Worm (Caenorhabditis elegans) whole organism, young adult: ENCODE measurements around the gene nspg-3.

ENCODE experiments used
- F57A8.1 ChIP-seq: fragments of 200-800 bp; sonication (Bioruptor generic); optimal IDR thresholded peaks from 2 replicates; lab custom pipeline; 2018; ENCODE audit warnings: mild to moderate bottlenecking, missing genetic modification characterization, moderate library complexity, missing compliant biosample characterization
- Y53F4B.3 ChIP-seq: fragments of 200-800 bp; sonication (Bioruptor generic); IDR thresholded peaks from 2 replicates; pipeline ENCODE4 v1.3.6; 2022; ENCODE audit warnings: missing genetic modification reagents, missing genetic modification characterization, missing compliant biosample characterization
- aptf-3 ChIP-seq: fragments of 200-800 bp; sonication (Bioruptor generic); IDR thresholded peaks from 2 replicates; pipeline ENCODE4 v1.3.6; 2022; ENCODE audit warnings: missing genetic modification characterization, missing compliant biosample characterization
- bed-1 ChIP-seq: fragments of 200-800 bp; sonication (Bioruptor generic); IDR thresholded peaks from 2 replicates; pipeline ENCODE4 v1.3.6; 2022; ENCODE audit warnings: missing genetic modification reagents, missing genetic modification characterization, missing compliant biosample characterization
- bed-2 ChIP-seq: fragments of 200-800 bp; sonication (Bioruptor generic); IDR thresholded peaks from 2 replicates; pipeline ENCODE4 v1.3.6; 2022; ENCODE audit warnings: missing genetic modification reagents, missing genetic modification characterization, missing compliant biosample characterization
- ccch-3 ChIP-seq: fragments of 200-800 bp; sonication (Bioruptor generic); optimal IDR thresholded peaks from 2 replicates; lab custom pipeline; 2018; ENCODE audit warnings: mild to moderate bottlenecking, missing genetic modification characterization, missing compliant biosample characterization
- ceh-27 ChIP-seq: fragments of 200-800 bp; sonication (Bioruptor generic); optimal IDR thresholded peaks from 2 replicates; lab custom pipeline; 2018; ENCODE audit warnings: mild to moderate bottlenecking, missing genetic modification characterization, moderate library complexity, missing compliant biosample characterization
- ceh-40 ChIP-seq: fragments of 200-800 bp; sonication (Bioruptor generic); IDR thresholded peaks from 2 replicates; pipeline ENCODE4 v1.3.6; 2022; ENCODE audit warnings: missing genetic modification characterization, missing compliant biosample characterization
- ceh-58 ChIP-seq: fragments of 200-800 bp; sonication (Bioruptor generic); IDR thresholded peaks from 2 replicates; pipeline ENCODE4 v1.3.6; 2022; ENCODE audit warnings: missing genetic modification characterization, missing compliant biosample characterization
- efl-1 ChIP-seq: fragments of 150-350 bp; optimal IDR thresholded peaks from 2 replicates; lab custom pipeline; 2014; ENCODE audit warnings: missing biosample characterization, missing genetic modification reagents, missing genetic modification characterization
- egl-44 ChIP-seq: fragments of 200-800 bp; sonication (Bioruptor generic); IDR thresholded peaks from 2 replicates; pipeline ENCODE4 v1.3.6; 2022; ENCODE audit warnings: missing genetic modification reagents, missing genetic modification characterization, missing compliant biosample characterization
- him-1 ChIP-seq: sonication (generic microtip); optimal IDR thresholded peaks from 2 replicates; lab custom pipeline; 2016; ENCODE audit warnings: missing genotype, missing genetic modification reagents, missing genetic modification characterization, missing compliant biosample characterization
- hlh-26 ChIP-seq: fragments of 200-800 bp; sonication (Bioruptor generic); conservative IDR thresholded peaks from 2 replicates; pipeline ENCODE4 v1.3.6; 2022; ENCODE audit warnings: missing genetic modification reagents, missing genetic modification characterization, missing compliant biosample characterization
- hsf-1 ChIP-seq: fragments of 200-800 bp; sonication (Bioruptor generic); IDR thresholded peaks from 2 replicates; pipeline ENCODE4 v1.3.6; 2022; ENCODE audit warnings: missing genetic modification reagents, missing genetic modification characterization, missing compliant biosample characterization
- let-526 ChIP-seq: fragments of 200-800 bp; sonication (Bioruptor generic); IDR thresholded peaks from 2 replicates; pipeline ENCODE4 v1.3.6; 2022; ENCODE audit warnings: missing genetic modification reagents, missing genetic modification characterization, missing compliant biosample characterization
- let-607 ChIP-seq, 2 experiments: fragments of 200-800 bp in 1 of 2; sonication (Bioruptor generic) in 1 of 2; sonication (generic microtip) in 1 of 2; optimal IDR thresholded peaks; 2 replicates each; lab custom pipeline; 2016 to 2018; ENCODE audit warnings: mild to moderate bottlenecking in 2 of 2, missing compliant biosample characterization in 2 of 2, missing genetic modification characterization in 2 of 2, moderate library complexity in 2 of 2, missing genotype in 1 of 2
- lsy-27 ChIP-seq: sonication (generic microtip); optimal IDR thresholded peaks from 2 replicates; lab custom pipeline; 2017; ENCODE audit warnings: missing genetic modification characterization, mild to moderate bottlenecking, missing compliant biosample characterization, antibody characterized with exemption, missing genotype, borderline replicate concordance; ENCODE audit not compliant: insufficient read depth
- madf-10 ChIP-seq: sonication (generic microtip); optimal IDR thresholded peaks from 2 replicates; lab custom pipeline; 2016; ENCODE audit warnings: mild to moderate bottlenecking, missing genetic modification characterization, missing compliant biosample characterization
- madf-3 ChIP-seq: fragments of 200-800 bp; sonication (Bioruptor generic); IDR thresholded peaks from 2 replicates; pipeline ENCODE4 v1.3.6; 2022; ENCODE audit warnings: missing genetic modification reagents, missing genetic modification characterization, missing compliant biosample characterization
- madf-8 ChIP-seq: fragments of 200-800 bp; sonication (Bioruptor generic); conservative IDR thresholded peaks from 2 replicates; pipeline ENCODE4 v1.3.6; 2022; ENCODE audit warnings: missing genetic modification reagents, missing genetic modification characterization, missing compliant biosample characterization
- mcd-1 ChIP-seq: fragments of 200-800 bp; sonication (Bioruptor generic); IDR thresholded peaks from 2 replicates; pipeline ENCODE4 v1.3.6; 2022; ENCODE audit warnings: missing genetic modification reagents, missing genetic modification characterization, missing compliant biosample characterization
- mel-28 ChIP-seq: sonication (generic microtip); optimal IDR thresholded peaks from 2 replicates; lab custom pipeline; 2016; ENCODE audit warnings: borderline replicate concordance, mild to moderate bottlenecking, missing genetic modification characterization, missing compliant biosample characterization
- mes-4 ChIP-seq: sonication (generic microtip); optimal IDR thresholded peaks from 2 replicates; lab custom pipeline; 2016; ENCODE audit warnings: missing genotype, missing genetic modification characterization, missing compliant biosample characterization
- mxl-1 ChIP-seq: sonication (generic microtip); optimal IDR thresholded peaks from 2 replicates; lab custom pipeline; 2016; ENCODE audit warnings: missing genetic modification characterization, missing compliant biosample characterization
- nhr-179 ChIP-seq: sonication (generic microtip); optimal IDR thresholded peaks from 2 replicates; lab custom pipeline; 2016; ENCODE audit warnings: mild to moderate bottlenecking, missing genetic modification characterization, missing compliant biosample characterization
- pbrm-1 ChIP-seq: fragments of 200-800 bp; sonication (Bioruptor generic); IDR thresholded peaks from 2 replicates; pipeline ENCODE4 v1.3.6; 2022; ENCODE audit warnings: missing genetic modification reagents, missing genetic modification characterization, missing compliant biosample characterization
- rec-8 ChIP-seq, 2 experiments: sonication (generic microtip); optimal IDR thresholded peaks; 2 replicates each; lab custom pipeline; 2016; ENCODE audit warnings: mild to moderate bottlenecking in 2 of 2, missing genetic modification characterization in 2 of 2, missing genetic modification reagents in 2 of 2, missing genotype in 2 of 2, missing biosample characterization in 1 of 2, missing compliant biosample characterization in 1 of 2, moderate library complexity in 1 of 2
- sdz-38 ChIP-seq: sonication (generic microtip); optimal IDR thresholded peaks from 2 replicates; lab custom pipeline; 2016; ENCODE audit warnings: missing genotype, missing genetic modification characterization, missing compliant biosample characterization
- sea-2 ChIP-seq: fragments of 200-800 bp; sonication (Bioruptor generic); IDR thresholded peaks from 2 replicates; pipeline ENCODE4 v1.3.6; 2022; ENCODE audit warnings: missing genetic modification characterization, missing compliant biosample characterization
- snpc-1.1 ChIP-seq: sonication (generic microtip); optimal IDR thresholded peaks from 2 replicates; lab custom pipeline; 2017; ENCODE audit warnings: missing genetic modification characterization, mild to moderate bottlenecking, missing compliant biosample characterization, antibody characterized with exemption, moderate library complexity, missing genotype, missing genetic modification reagents; ENCODE audit not compliant: insufficient read depth
- snpc-3.4 ChIP-seq: sonication (generic microtip); optimal IDR thresholded peaks from 2 replicates; lab custom pipeline; 2017; ENCODE audit warnings: missing genetic modification characterization, mild to moderate bottlenecking, missing compliant biosample characterization, antibody characterized with exemption, moderate library complexity, missing genotype, missing genetic modification reagents
- snpc-4 ChIP-seq, 5 experiments: fragments of 150-350 bp in 1 of 5; sonication (generic microtip) in 4 of 5; optimal IDR thresholded peaks; 2 replicates each; lab custom pipeline; 2014 to 2018; ENCODE audit warnings: missing genetic modification characterization in 5 of 5, missing biosample characterization in 3 of 5, antibody characterized with exemption in 2 of 5, mild to moderate bottlenecking in 2 of 5, missing compliant biosample characterization in 2 of 5, missing genotype in 2 of 5, moderate library complexity in 2 of 5, missing genetic modification reagents in 1 of 5
- tbp1 ChIP-seq: fragments of 200-800 bp; sonication (Bioruptor generic); optimal IDR thresholded peaks from 2 replicates; lab custom pipeline; 2018; ENCODE audit warnings: mild to moderate bottlenecking, missing genetic modification characterization, missing compliant biosample characterization
- zim-3 ChIP-seq: sonication (generic microtip); optimal IDR thresholded peaks from 2 replicates; lab custom pipeline; 2017; ENCODE audit warnings: mild to moderate bottlenecking, missing genetic modification characterization, moderate library complexity, missing compliant biosample characterization
- ztf-28 ChIP-seq: fragments of 200-800 bp; sonication (Bioruptor generic); IDR thresholded peaks from 2 replicates; pipeline ENCODE4 v1.3.6; 2022; ENCODE audit warnings: missing genetic modification reagents, missing genetic modification characterization, missing compliant biosample characterization

nspg-3 gene

DNA sequence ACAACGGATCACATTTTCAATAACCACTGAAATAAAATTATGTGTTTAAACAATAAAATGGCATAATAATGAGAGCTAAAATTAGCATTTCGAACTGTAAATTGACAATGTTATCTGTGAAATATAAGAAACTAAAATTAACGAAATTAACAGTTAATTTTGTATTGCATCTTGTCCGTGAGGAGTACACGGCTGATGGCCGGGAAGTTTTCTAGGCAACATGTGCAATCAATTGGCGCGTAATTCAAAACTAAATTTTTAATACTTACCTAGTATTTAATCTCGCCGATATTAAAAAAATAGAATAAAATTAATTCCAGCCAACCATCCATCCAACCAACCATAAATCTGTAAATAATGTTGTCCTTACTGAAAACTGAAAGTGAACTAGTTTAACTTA lies 30.1 kb upstream of the nspg-3 start (continued):
- TF ChIP-seq mel-28 (no peak), him-1 (tag; lab: Kevin White, UChicago) (peak; percentile 62), let-607 (tag; optimal IDR thresholded peaks at IDR 0.05; lab: Kevin White, UChicago) (peak in 1 of 2 experiments; percentile 72), mxl-1 (tag; lab: Kevin White, UChicago) (no peak), hsf-1 (GFP tag; lab: Robert Waterston, UW) (no peak), sea-2 (no peak), snpc-1.1 (no peak), let-526 (GFP tag; lab: Robert Waterston, UW) (no peak), bed-1 (GFP tag; lab: Robert Waterston, UW) (no peak), pbrm-1 (0 out of 2 replicates have a peak, but pooled peaks have one; percentile 41), ztf-28 (GFP tag; lab: Robert Waterston, UW) (0 out of 2 replicates have a peak, but pooled peaks have one; percentile 11), ceh-27 (GFP tag; lab: Kevin White, UChicago) (peak; percentile 73), ceh-58 (no peak), efl-1 (GFP tag; lab: Kevin White, UChicago) (peak; percentile 58), mcd-1 (GFP tag; lab: Robert Waterston, UW) (peak; percentile 73), snpc-3.4 (peak; percentile 23), aptf-3 (no peak), snpc-4 (GFP tag; optimal IDR thresholded peaks at IDR 0.05; lab: Kevin White, UChicago) (no peak), snpc-4 (tag; optimal IDR thresholded peaks at IDR 0.05; lab: Kevin White, UChicago) (peak in 2 of 4 experiments; percentile 33 to 60), nhr-179 (tag; lab: Kevin White, UChicago) (no peak)

DNA sequence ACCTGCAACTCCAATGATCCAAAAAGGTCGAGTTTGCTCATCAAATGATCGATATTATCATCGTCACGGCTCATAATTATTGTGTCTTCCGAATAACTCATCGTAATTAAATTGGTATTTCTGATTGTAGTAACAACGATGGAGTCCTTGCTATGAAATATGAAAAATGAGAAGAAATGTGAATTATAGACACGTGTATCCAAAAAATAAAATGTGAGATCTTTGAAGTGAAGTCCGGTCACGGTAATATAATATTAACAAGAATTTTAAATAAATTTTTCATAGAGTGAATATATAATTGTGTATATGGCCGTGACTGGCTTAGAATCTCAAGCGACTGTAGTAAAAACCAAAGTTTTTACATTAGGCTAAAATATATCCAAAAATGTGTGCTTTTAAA lies 24.5 kb upstream of the nspg-3 start, which contains the start of gene H12I13.1:
H12I13.1 (minus strand) TSS at position 101 of the 400 bp plus-strand sequence.
- TF ChIP-seq aptf-3 = no peak
- TF ChIP-seq zim-3 = no peak
- no peak for TF ChIP-seq ceh-40 (GFP tag; lab: Robert Waterston, UW)
- TF ChIP-seq bed-2 (GFP tag; lab: Robert Waterston, UW) = no peak
- no peak for TF ChIP-seq lsy-27
- TF ChIP-seq hlh-26 (GFP tag; lab: Robert Waterston, UW) = no peak
- TF ChIP-seq snpc-1.1 = no peak
- TF ChIP-seq Y53F4B.3 (GFP tag; lab: Robert Waterston, UW) = no peak
- TF ChIP-seq madf-8 (GFP tag; lab: Robert Waterston, UW) = no peak
- no peak for TF ChIP-seq efl-1 (GFP tag; lab: Kevin White, UChicago)
- no peak for TF ChIP-seq madf-10 (tag; lab: Kevin White, UChicago)
- no peak for TF ChIP-seq bed-1 (GFP tag; lab: Robert Waterston, UW)
- TF ChIP-seq tbp1 (GFP tag; lab: Kevin White, UChicago) = no peak
- TF ChIP-seq him-1 (tag; lab: Kevin White, UChicago) = no peak
- TF ChIP-seq egl-44 (GFP tag; lab: Robert Waterston, UW) = no peak
- TF ChIP-seq rec-8 (tag; optimal IDR thresholded peaks at IDR 0.05; lab: Kevin White, UChicago) = no peak
- no peak for TF ChIP-seq sdz-38
- TF ChIP-seq F57A8.1 (GFP tag; lab: Kevin White, UChicago) = no peak
- TF ChIP-seq madf-3 (GFP tag; lab: Robert Waterston, UW) = no peak
- no peak for TF ChIP-seq ceh-27 (GFP tag; lab: Kevin White, UChicago)

DNA sequence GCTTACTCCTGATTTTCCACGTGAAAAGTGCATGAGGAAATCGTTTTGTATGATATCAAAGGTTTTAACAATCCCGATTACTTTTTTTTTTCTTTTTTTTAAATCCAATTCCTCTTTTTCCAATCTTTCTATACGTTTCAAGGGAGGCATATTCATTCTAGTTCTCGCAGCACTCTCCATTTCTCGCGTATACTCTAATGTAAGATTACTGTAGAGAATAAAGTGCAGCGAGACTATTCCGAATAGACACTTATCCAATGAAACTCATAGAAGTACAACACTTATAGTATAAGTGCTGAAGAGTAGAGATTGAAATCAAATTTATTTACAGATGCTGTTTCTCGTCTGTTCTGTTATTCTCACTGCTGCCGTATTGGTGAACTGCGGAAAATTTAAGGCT lies 14.0 kb upstream of the nspg-3 start, which contains the start of gene H12I13.6:
H12I13.6 (plus strand) TSS at position 301 of the 400 bp plus-strand sequence.
- TF ChIP-seq mes-4 (tag; lab: Kevin White, UChicago) = no peak
- TF ChIP-seq ccch-3 (GFP tag; lab: Kevin White, UChicago) = no peak
